Fruit fly (Drosophila melanogaster) whole organism, embryonic: ENCODE results near the gene mRRF1.

Experiments used
- Awh ChIP-seq: fragments of 200-800 bp; sonication (Bioruptor generic); IDR thresholded peaks from 2 replicates; pipeline ENCODE4, ENCODE4 v1.3.6; 2022; ENCODE audit warnings: missing biosample characterization, missing genetic modification characterization
- Bgb ChIP-seq: fragments of 200-800 bp; sonication (Bioruptor generic); IDR thresholded peaks from 2 replicates; pipeline ENCODE4 v1.3.6; 2022; ENCODE audit warnings: missing biosample characterization, missing genetic modification characterization; ENCODE audit not compliant: partially characterized antibody
- CG10321 ChIP-seq: fragments of 200-800 bp; sonication (Bioruptor generic); IDR thresholded peaks from 2 replicates; pipeline ENCODE4 v1.3.6; 2022; ENCODE audit warnings: missing biosample characterization, missing genetic modification characterization
- CG12071 ChIP-seq: fragments of 200-800 bp; sonication (Bioruptor generic); optimal IDR thresholded peaks from 3 replicates; lab custom pipeline; 2018; ENCODE audit warnings: missing biosample characterization, mild to moderate bottlenecking, missing genetic modification characterization
- CG12236 ChIP-seq: fragments of 200-800 bp; sonication (Bioruptor generic); optimal IDR thresholded peaks from 2 replicates; lab custom pipeline; 2016; ENCODE audit warnings: missing biosample characterization, missing genetic modification characterization
- CG13287 ChIP-seq: fragments of 200-800 bp; sonication (Bioruptor generic); IDR thresholded peaks from 2 replicates; pipeline ENCODE4 v1.3.6; 2022; ENCODE audit warnings: missing biosample characterization, missing genetic modification characterization; ENCODE audit not compliant: partially characterized antibody
- CG15479 ChIP-seq: fragments of 200-800 bp; sonication (Bioruptor generic); optimal IDR thresholded peaks from 3 replicates; lab custom pipeline; 2019; ENCODE audit warnings: missing biosample characterization, mild to moderate bottlenecking, missing genetic modification characterization, moderate library complexity
- CG15696 ChIP-seq: fragments of 200-800 bp; sonication (Bioruptor generic); optimal IDR thresholded peaks from 2 replicates; lab custom pipeline; 2019; ENCODE audit warnings: missing biosample characterization, mild to moderate bottlenecking, missing genetic modification characterization, moderate library complexity
- CG17612 ChIP-seq: fragments of 200-800 bp; sonication (Bioruptor generic); IDR thresholded peaks from 2 replicates; pipeline ENCODE4 v1.3.6; 2022; ENCODE audit warnings: missing biosample characterization, missing genetic modification characterization
- CG18476 ChIP-seq: fragments of 200-800 bp; sonication (Bioruptor generic); optimal IDR thresholded peaks from 2 replicates; lab custom pipeline; 2016; ENCODE audit warnings: missing biosample characterization, mild to moderate bottlenecking, missing genetic modification characterization
- CG30020 ChIP-seq: fragments of 200-800 bp; optimal IDR thresholded peaks from 2 replicates; lab custom pipeline; 2019; ENCODE audit warnings: missing biosample characterization, mild to moderate bottlenecking, missing genetic modification characterization, moderate library complexity
- CG4328 ChIP-seq: fragments of 200-800 bp; sonication (Bioruptor generic); optimal IDR thresholded peaks from 3 replicates; lab custom pipeline; 2017; ENCODE audit warnings: missing biosample characterization, missing genetic modification reagents, missing genetic modification characterization
- CG4360 ChIP-seq: fragments of 200-800 bp; sonication (Bioruptor generic); IDR thresholded peaks from 2 replicates; pipeline ENCODE4 v1.3.6; 2022; ENCODE audit warnings: missing biosample characterization, missing genetic modification characterization
- CG4854 ChIP-seq: fragments of 200-800 bp; sonication (Bioruptor generic); optimal IDR thresholded peaks from 2 replicates; lab custom pipeline; 2016; ENCODE audit warnings: missing biosample characterization, missing genetic modification characterization, inconsistent platforms
- CG9215 ChIP-seq: fragments of 200-800 bp; sonication (Bioruptor generic); IDR thresholded peaks from 2 replicates; pipeline ENCODE4 v1.3.6; 2022; ENCODE audit warnings: missing biosample characterization, missing genetic modification characterization
- Drgx ChIP-seq: fragments of 200-800 bp; sonication (Bioruptor generic); IDR thresholded peaks from 2 replicates; pipeline ENCODE4 v1.3.6; 2022; ENCODE audit warnings: missing biosample characterization, missing genetic modification characterization
- Lim3 ChIP-seq: fragments of 200-800 bp; sonication (Bioruptor generic); IDR thresholded peaks from 2 replicates; pipeline ENCODE4 v1.3.6; 2022; ENCODE audit warnings: missing biosample characterization, missing genetic modification characterization
- Mad ChIP-seq: fragments of 200-800 bp; sonication (Bioruptor generic); optimal IDR thresholded peaks from 2 replicates; lab custom pipeline; 2016; ENCODE audit warnings: missing biosample characterization, missing genetic modification characterization
- Med ChIP-seq: fragments of 200-800 bp; sonication (Bioruptor generic); peaks from one replicate; lab custom pipeline; 2016; ENCODE audit warnings: missing biosample characterization, missing genetic modification characterization, mild to moderate bottlenecking, inconsistent platforms, moderate library complexity
- Mrtf ChIP-seq: fragments of 200-800 bp; sonication (Bioruptor generic); IDR thresholded peaks from 3 replicates; pipeline ENCODE4 v1.3.6; 2022; ENCODE audit warnings: missing biosample characterization, missing genetic modification characterization
- NC2α ChIP-seq: fragments of 200-800 bp; sonication (Bioruptor generic); optimal IDR thresholded peaks from 2 replicates; lab custom pipeline; 2016; ENCODE audit warnings: missing biosample characterization, missing genetic modification characterization
- Nf-YC ChIP-seq: fragments of 200-800 bp; optimal IDR thresholded peaks from 3 replicates; lab custom pipeline; 2019; ENCODE audit warnings: missing biosample characterization, mild to moderate bottlenecking, missing genetic modification characterization, moderate library complexity
- Opbp ChIP-seq: fragments of 200-800 bp; sonication (Bioruptor generic); IDR thresholded peaks from 3 replicates; pipeline ENCODE4 v1.3.6; 2022; ENCODE audit warnings: missing biosample characterization, missing genetic modification characterization; ENCODE audit not compliant: partially characterized antibody
- PHDP ChIP-seq: fragments of 200-800 bp; sonication (Bioruptor generic); optimal IDR thresholded peaks from 3 replicates; lab custom pipeline; 2018; ENCODE audit warnings: missing biosample characterization, mild to moderate bottlenecking, missing genetic modification characterization, moderate library complexity
- Six4 ChIP-seq: fragments of 200-800 bp; sonication (Bioruptor generic); optimal IDR thresholded peaks from 2 replicates; lab custom pipeline; 2016; ENCODE audit warnings: missing biosample characterization, missing genetic modification characterization
- Sry-β ChIP-seq: fragments of 200-800 bp; sonication (Bioruptor generic); optimal IDR thresholded peaks from 2 replicates; lab custom pipeline; 2018; ENCODE audit warnings: missing biosample characterization, mild to moderate bottlenecking, missing genetic modification characterization, moderate library complexity
- Stat92E ChIP-seq, 3 experiments: fragments of >200 bp in 2 of 3; fragments of 200-800 bp in 1 of 3; sonication (Bioruptor generic) in 1 of 3; optimal IDR thresholded peaks; 2 replicates each; lab custom pipeline; 2017 to 2019; ENCODE audit warnings: missing biosample characterization in 3 of 3, missing genetic modification characterization in 3 of 3, mild to moderate bottlenecking in 1 of 3, moderate library complexity in 1 of 3
- YL-1 ChIP-seq: fragments of 200-800 bp; sonication (Bioruptor generic); optimal IDR thresholded peaks from 3 replicates; lab custom pipeline; 2017; ENCODE audit warnings: missing biosample characterization, mild to moderate bottlenecking, missing genetic modification characterization
- ab ChIP-seq: fragments of 200-800 bp; sonication (Bioruptor generic); optimal IDR thresholded peaks from 2 replicates; lab custom pipeline; 2016; ENCODE audit warnings: missing biosample characterization, missing genetic modification characterization
- abd-A ChIP-seq: fragments of 200-800 bp; sonication (Bioruptor generic); optimal IDR thresholded peaks from 3 replicates; lab custom pipeline; 2019; ENCODE audit warnings: missing biosample characterization, mild to moderate bottlenecking, missing genetic modification characterization, moderate library complexity
- amos ChIP-seq: fragments of 200-800 bp; sonication (Bioruptor generic); IDR thresholded peaks from 2 replicates; pipeline ENCODE4 v1.3.6; 2022; ENCODE audit warnings: missing biosample characterization, missing genetic modification characterization; ENCODE audit not compliant: partially characterized antibody
- ase ChIP-seq: fragments of 200-800 bp; sonication (Bioruptor generic); IDR thresholded peaks from 3 replicates; pipeline ENCODE4 v1.3.6; 2022; ENCODE audit warnings: missing biosample characterization, missing genetic modification characterization
- bcd ChIP-seq: fragments of 200-800 bp; sonication (Bioruptor generic); optimal IDR thresholded peaks from 2 replicates; lab custom pipeline; 2017; ENCODE audit warnings: missing biosample characterization, mild to moderate bottlenecking, missing genetic modification characterization
- br ChIP-seq: fragments of >200 bp; optimal IDR thresholded peaks from 2 replicates; lab custom pipeline; 2017
- chinmo ChIP-seq: fragments of 200-800 bp; sonication (Bioruptor generic); IDR thresholded peaks from 4 replicates; pipeline ENCODE4 v1.3.6; 2022; ENCODE audit warnings: missing biosample characterization, missing genetic modification characterization; ENCODE audit not compliant: partially characterized antibody
- corto ChIP-seq: fragments of 200-800 bp; sonication (Bioruptor generic); optimal IDR thresholded peaks from 2 replicates; lab custom pipeline; 2016; ENCODE audit warnings: missing biosample characterization, mild to moderate bottlenecking, missing genetic modification characterization, moderate library complexity
- dati ChIP-seq: fragments of 200-800 bp; sonication (Bioruptor generic); IDR thresholded peaks from 2 replicates; pipeline ENCODE4 v1.3.6; 2022; ENCODE audit warnings: missing biosample characterization, missing genetic modification characterization
- eve ChIP-seq, 2 experiments: fragments of >200 bp; optimal IDR thresholded peaks; 2 replicates each; lab custom pipeline; 2017; ENCODE audit warnings: missing biosample characterization in 2 of 2, missing genetic modification characterization in 2 of 2
- gce ChIP-seq: fragments of 200-800 bp; sonication (Bioruptor generic); IDR thresholded peaks from 3 replicates; pipeline ENCODE4 v1.3.6; 2022; ENCODE audit warnings: missing biosample characterization, missing genetic modification characterization
- gfzf ChIP-seq: fragments of 200-800 bp; sonication (Bioruptor generic); optimal IDR thresholded peaks from 2 replicates; lab custom pipeline; 2016; ENCODE audit warnings: missing biosample characterization, mild to moderate bottlenecking, missing genetic modification characterization, moderate library complexity
- hkb ChIP-seq, 2 experiments: fragments of 200-800 bp in 1 of 2; fragments of >200 bp in 1 of 2; sonication (Bioruptor generic) in 1 of 2; IDR thresholded peaks in 1 of 2; optimal IDR thresholded peaks in 1 of 2; 2 replicates each; pipeline versions ENCODE4 v1.3.6 to Lab custom; 2017 to 2022; ENCODE audit warnings: missing biosample characterization in 1 of 2, missing genetic modification characterization in 1 of 2
- ind ChIP-seq: fragments of 200-800 bp; sonication (Bioruptor generic); optimal IDR thresholded peaks from 3 replicates; lab custom pipeline; 2016; ENCODE audit warnings: missing biosample characterization, missing genetic modification characterization
- knrl ChIP-seq: fragments of 200-800 bp; sonication (Bioruptor generic); IDR thresholded peaks from 3 replicates; pipeline ENCODE4 v1.3.6; 2022; ENCODE audit warnings: missing biosample characterization, missing genetic modification characterization; ENCODE audit not compliant: partially characterized antibody
- nau ChIP-seq: fragments of 200-800 bp; sonication (Bioruptor generic); optimal IDR thresholded peaks from 3 replicates; lab custom pipeline; 2017; ENCODE audit warnings: missing biosample characterization, mild to moderate bottlenecking, missing genetic modification characterization, missing genetic modification reagents
- run ChIP-seq: fragments of 200-800 bp; sonication (Bioruptor generic); optimal IDR thresholded peaks from 3 replicates; lab custom pipeline; 2018; ENCODE audit warnings: missing biosample characterization, mild to moderate bottlenecking, missing genetic modification characterization
- sens-2 ChIP-seq: fragments of 200-800 bp; sonication (Bioruptor generic); IDR thresholded peaks from 2 replicates; pipeline ENCODE4 v1.3.6; 2022; ENCODE audit warnings: missing biosample characterization, missing genetic modification characterization
- seq ChIP-seq: fragments of 200-800 bp; sonication (Bioruptor generic); IDR thresholded peaks from 2 replicates; pipeline ENCODE4 v1.3.6; 2022; ENCODE audit warnings: missing biosample characterization, missing genetic modification characterization
- slou ChIP-seq: fragments of 200-800 bp; sonication (Bioruptor generic); optimal IDR thresholded peaks from 3 replicates; lab custom pipeline; 2016; ENCODE audit warnings: missing biosample characterization, missing genetic modification characterization
- tgo ChIP-seq: fragments of 200-800 bp; sonication (Bioruptor generic); IDR thresholded peaks from 3 replicates; pipeline ENCODE4 v1.3.6; 2022; ENCODE audit warnings: missing biosample characterization, missing genetic modification characterization
- tll ChIP-seq, 2 experiments: fragments of 200-800 bp in 1 of 2; fragments of >200 bp in 1 of 2; sonication (Bioruptor generic) in 1 of 2; optimal IDR thresholded peaks; 2 replicates each; lab custom pipeline; 2017 to 2019; ENCODE audit warnings: missing biosample characterization in 2 of 2, missing genetic modification characterization in 2 of 2, mild to moderate bottlenecking in 1 of 2, moderate library complexity in 1 of 2
- vfl ChIP-seq: fragments of 200-800 bp; sonication (Bioruptor generic); optimal IDR thresholded peaks from 2 replicates; lab custom pipeline; 2016; ENCODE audit warnings: missing biosample characterization, missing genetic modification characterization

Gene mRRF1

DNA sequence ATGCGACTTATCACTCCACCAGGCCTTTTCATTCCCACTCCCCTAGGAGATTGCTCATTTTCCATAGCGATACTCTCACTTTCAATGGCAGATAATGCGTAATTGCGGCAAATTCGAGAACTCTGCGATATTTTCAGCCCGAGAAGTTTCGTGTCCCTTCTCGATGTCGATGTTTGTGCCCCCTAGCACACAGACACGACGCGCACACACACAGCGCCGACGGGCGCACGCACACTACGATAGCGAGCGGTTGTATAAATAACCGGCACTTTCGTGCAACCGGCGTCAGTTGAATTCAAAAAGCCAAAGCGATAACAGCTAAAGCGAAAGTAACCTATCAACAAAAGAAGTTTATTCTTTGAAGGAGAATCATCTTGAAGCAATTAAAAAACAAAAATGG is 17.5 kb downstream of the mRRF1 start, which contains the start of gene Hsp23 (continued):
- TF ChIP-seq CG15479 (GFP tag; lab: Kevin White, UChicago) = peak; percentile 97
- no peak for TF ChIP-seq Awh
- TF ChIP-seq eve (GFP tag; optimal IDR thresholded peaks at IDR 0.05; lab: Kevin White, UChicago) = no peak
- peak; percentile 54; the same call in 2 of the 3 replicates for TF ChIP-seq Opbp (GFP tag; lab: Robert Waterston, UW)
- TF ChIP-seq CG18476 (GFP tag; lab: Kevin White, UChicago) = no peak
- no peak for TF ChIP-seq tgo
- no peak for TF ChIP-seq gfzf (GFP tag; lab: Kevin White, UChicago)
- TF ChIP-seq Med (GFP tag; lab: Kevin White, UChicago) = peak; percentile 64
- no peak for TF ChIP-seq gce (GFP tag; lab: Robert Waterston, UW)
- TF ChIP-seq CG4328 = no peak
- TF ChIP-seq Bgb (GFP tag; lab: Robert Waterston, UW) = peak; percentile 17; the same call in 1 of the 2 replicates
- no peak for TF ChIP-seq CG12236 (GFP tag; lab: Kevin White, UChicago)
- no peak for TF ChIP-seq CG10321 (GFP tag; lab: Robert Waterston, UW)
- peak; percentile 51; the same call in 1 of the 2 replicates for TF ChIP-seq CG13287 (GFP tag; lab: Robert Waterston, UW)
- TF ChIP-seq sens-2 (GFP tag; lab: Robert Waterston, UW) = no peak
- TF ChIP-seq CG15696 (tag; lab: Kevin White, UChicago) = no peak
- TF ChIP-seq ind (GFP tag; lab: Kevin White, UChicago) = no peak
- no peak for TF ChIP-seq Lim3 (GFP tag; lab: Robert Waterston, UW)
- no peak for TF ChIP-seq CG12071 (GFP tag; lab: Kevin White, UChicago)
- TF ChIP-seq nau (GFP tag; lab: Kevin White, UChicago) = no peak
- no peak for TF ChIP-seq run (tag; lab: Kevin White, UChicago)
- no peak for TF ChIP-seq Sry-β (GFP tag; lab: Kevin White, UChicago)
- no peak for TF ChIP-seq seq (GFP tag; lab: Robert Waterston, UW)
- TF ChIP-seq corto (GFP tag; lab: Kevin White, UChicago) = peak; percentile 24
- no peak for TF ChIP-seq CG4360 (GFP tag; lab: Robert Waterston, UW)
- TF ChIP-seq hkb (optimal IDR thresholded peaks at IDR 0.05; lab: Kevin White, UChicago) = no peak
- TF ChIP-seq hkb (GFP tag; IDR thresholded peaks at IDR 0.05; lab: Robert Waterston, UW) = no peak
- TF ChIP-seq slou (GFP tag; lab: Kevin White, UChicago) = no peak
- no peak for TF ChIP-seq ase (GFP tag; lab: Robert Waterston, UW)
- no peak for TF ChIP-seq Stat92E (GFP tag; optimal IDR thresholded peaks at IDR 0.05; lab: Kevin White, UChicago)
- TF ChIP-seq chinmo (GFP tag; lab: Robert Waterston, UW) = no peak
- no peak for TF ChIP-seq Mrtf (GFP tag; lab: Robert Waterston, UW)
- no peak for TF ChIP-seq ab
- TF ChIP-seq Nf-YC = peak; percentile 6
- TF ChIP-seq CG4854 (GFP tag; lab: Kevin White, UChicago) = no peak
- TF ChIP-seq abd-A (tag; lab: Kevin White, UChicago) = peak; percentile 51
- TF ChIP-seq YL-1 (GFP tag; lab: Kevin White, UChicago) = no peak
- no peak for TF ChIP-seq dati (GFP tag; lab: Robert Waterston, UW)
- TF ChIP-seq tll (GFP tag; optimal IDR thresholded peaks at IDR 0.05; lab: Kevin White, UChicago) = no peak
- TF ChIP-seq knrl (GFP tag; lab: Robert Waterston, UW) = no peak
- peak; percentile 6; the same call in 1 of the 2 replicates for TF ChIP-seq Drgx (GFP tag; lab: Robert Waterston, UW)
- TF ChIP-seq PHDP (tag; lab: Kevin White, UChicago) = no peak
- TF ChIP-seq amos (GFP tag; lab: Robert Waterston, UW) = peak; percentile 37; the same call in 1 of the 2 replicates
- TF ChIP-seq vfl = no peak
- no peak for TF ChIP-seq NC2α (GFP tag; lab: Kevin White, UChicago)
- peak; percentile 21 for TF ChIP-seq CG30020 (tag; lab: Kevin White, UChicago)
- no peak for TF ChIP-seq br
- no peak for TF ChIP-seq CG9215
- TF ChIP-seq Six4 = no peak
- no peak for TF ChIP-seq Mad (GFP tag; lab: Kevin White, UChicago)
- no peak for TF ChIP-seq CG17612
- TF ChIP-seq bcd (GFP tag; lab: Kevin White, UChicago) = no peak
